Worm (Caenorhabditis elegans): Measurements from ENCODE around the gene snx-17.

The snx-17 gene

DNA sequence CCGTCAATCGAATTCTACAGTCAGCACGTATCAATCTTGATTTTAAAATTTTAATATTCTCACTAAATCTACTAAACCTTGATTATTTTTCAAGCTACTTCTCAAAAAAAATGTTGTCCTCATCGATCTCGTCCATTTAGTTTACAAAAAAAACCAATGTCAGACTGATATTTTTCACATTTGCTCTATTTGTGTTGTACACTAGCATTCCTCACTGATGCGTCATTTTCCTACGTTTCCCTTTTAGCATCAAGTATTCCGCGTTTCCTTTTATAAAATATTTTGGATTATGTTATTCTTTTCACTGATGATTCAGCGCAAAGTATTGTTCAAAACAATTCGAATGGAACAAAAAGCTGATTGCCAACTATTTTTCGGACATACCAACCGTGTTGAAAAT, 17.4 kb upstream of the snx-17 start, which contains the start of gene ttr-34:
Gene ttr-34 (plus strand): TSS at position 301 of the 400 bp plus-strand sequence.
- TF ChIP-seq mls-2 (tag; optimal IDR thresholded peaks at IDR 0.05) = no peak
- no peak for TF ChIP-seq unc-39 (tag; optimal IDR thresholded peaks at IDR 0.05)
- no peak for TF ChIP-seq cnd-1 (tag; optimal IDR thresholded peaks at IDR 0.05)
- no peak for TF ChIP-seq ceh-39 (tag; optimal IDR thresholded peaks at IDR 0.05)
- TF ChIP-seq hlh-1 (tag; optimal IDR thresholded peaks at IDR 0.05) = no peak
- no peak for TF ChIP-seq ces-1 (GFP tag; optimal IDR thresholded peaks at IDR 0.05)
- TF ChIP-seq blmp-1 (tag; optimal IDR thresholded peaks at IDR 0.05) = no peak
- no peak for TF ChIP-seq flh-1 (GFP tag; optimal IDR thresholded peaks at IDR 0.05)
- TF ChIP-seq mep-1 (tag; optimal IDR thresholded peaks at IDR 0.05) = no peak
- no peak for TF ChIP-seq sptf-1 (tag; optimal IDR thresholded peaks at IDR 0.05)
- TF ChIP-seq pha-4 (tag; optimal IDR thresholded peaks at IDR 0.05) = no peak
- TF ChIP-seq ztf-11 (tag; optimal IDR thresholded peaks at IDR 0.05) = no peak
- TF ChIP-seq bed-3 (GFP tag; optimal IDR thresholded peaks at IDR 0.05) = no peak
- no peak for TF ChIP-seq nhr-237 (tag; optimal IDR thresholded peaks at IDR 0.05)
- no peak for TF ChIP-seq lin-13 (tag; optimal IDR thresholded peaks at IDR 0.05)
- TF ChIP-seq ceh-83 (GFP tag; optimal IDR thresholded peaks at IDR 0.05) = no peak

DNA sequence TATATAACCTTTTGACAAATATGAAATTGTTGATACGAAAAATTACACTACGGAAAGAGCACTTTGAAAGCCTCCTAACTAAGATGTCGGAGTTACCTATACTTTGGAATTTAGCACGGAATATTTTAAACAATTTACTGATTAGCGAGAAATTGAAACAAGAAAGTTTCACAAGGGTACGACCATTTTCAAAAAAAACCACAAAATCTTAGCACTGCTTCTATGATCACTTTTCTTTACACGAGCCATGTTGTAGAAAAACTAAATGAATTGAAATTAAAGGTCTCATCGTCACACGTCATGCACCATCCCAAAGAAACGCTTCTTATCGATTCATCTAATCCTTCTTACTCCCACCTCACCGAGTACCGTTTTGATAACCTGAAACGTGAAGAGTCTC, 12.7 kb upstream of the snx-17 start, which contains the start of gene F09A5.2:
Gene F09A5.2 (plus strand): TSS at position 301 of the 400 bp plus-strand sequence.
- TF ChIP-seq nhr-12 (tag; optimal IDR thresholded peaks at IDR 0.05) (no peak), lin-32 (GFP tag; optimal IDR thresholded peaks at IDR 0.05) (no peak), sptf-1 (tag; optimal IDR thresholded peaks at IDR 0.05) (no peak), lin-13 (tag; optimal IDR thresholded peaks at IDR 0.05) (no peak), drap-1 (GFP tag; optimal IDR thresholded peaks at IDR 0.05) (no peak), unc-120 (tag; optimal IDR thresholded peaks at IDR 0.05; ENCODE audit: poor library complexity, severe bottlenecking) (no peak), flh-1 (GFP tag; optimal IDR thresholded peaks at IDR 0.05) (no peak), M03D4.4 (tag; optimal IDR thresholded peaks at IDR 0.05) (no peak), hlh-1 (tag; optimal IDR thresholded peaks at IDR 0.05) (no peak), nhr-28 (tag; optimal IDR thresholded peaks at IDR 0.05) (no peak), bed-3 (GFP tag; optimal IDR thresholded peaks at IDR 0.05) (no peak), lsy-2 (tag; optimal IDR thresholded peaks at IDR 0.05) (no peak), tbx-8 (GFP tag; optimal IDR thresholded peaks at IDR 0.05) (no peak), ham-2 (GFP tag; optimal IDR thresholded peaks at IDR 0.05) (no peak), mab-5 (tag; optimal IDR thresholded peaks at IDR 0.05) (no peak), ceh-43 (GFP tag; optimal IDR thresholded peaks at IDR 0.05) (no peak), ceh-83 (GFP tag; optimal IDR thresholded peaks at IDR 0.05) (no peak), elt-3 (tag; optimal IDR thresholded peaks at IDR 0.05) (no peak), pha-4 (tag; optimal IDR thresholded peaks at IDR 0.05) (no peak)

DNA sequence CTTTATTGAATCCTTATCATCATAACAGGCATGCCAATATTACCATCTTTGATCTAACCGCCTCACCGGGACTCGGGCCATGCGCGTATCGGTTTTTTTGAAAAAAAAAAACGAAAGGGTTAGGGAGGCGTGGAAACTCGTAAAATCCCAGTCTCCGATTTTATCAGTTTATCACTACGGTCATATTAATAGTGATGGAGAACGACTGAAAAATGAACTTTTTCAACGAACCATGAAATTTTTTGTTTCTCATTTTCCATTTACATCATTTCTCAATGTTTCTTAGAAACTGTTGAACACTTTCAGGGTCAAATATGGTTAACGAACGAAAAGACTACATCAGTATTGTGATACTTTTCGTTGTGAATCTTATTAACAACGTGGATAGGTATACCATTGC, 7.9 kb upstream of the snx-17 start, which contains the start of gene spin-3:
Gene spin-3 (plus strand): TSS at position 301 of the 400 bp plus-strand sequence.
- TF ChIP-seq drap-1 (GFP tag; optimal IDR thresholded peaks at IDR 0.05) (no peak), ceh-43 (GFP tag; optimal IDR thresholded peaks at IDR 0.05) (no peak)

DNA sequence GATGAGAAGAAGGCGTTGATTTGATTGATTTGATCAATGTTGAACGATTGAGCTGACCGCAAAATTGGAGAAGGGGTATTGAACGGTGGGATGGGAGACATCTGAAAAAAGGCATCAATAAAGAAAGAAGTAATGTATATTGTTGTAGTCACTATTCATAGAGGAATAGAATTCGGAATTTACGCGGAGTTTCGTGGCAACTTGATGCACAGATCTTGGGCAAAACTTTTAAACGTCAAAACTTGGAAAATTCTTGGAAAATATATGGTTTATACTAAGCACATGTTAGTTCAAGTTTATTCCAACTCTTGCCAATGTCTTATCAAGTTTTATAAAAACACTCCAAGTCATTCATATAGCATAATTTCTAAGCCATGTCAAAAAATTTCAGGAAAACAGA, 4.3 kb upstream of the snx-17 start, which contains the start of gene F17H10.4:
Gene F17H10.4 (minus strand): TSS at position 101 of the 400 bp plus-strand sequence.
- TF ChIP-seq elt-3 (tag; optimal IDR thresholded peaks at IDR 0.05) (no peak), ham-2 (GFP tag; optimal IDR thresholded peaks at IDR 0.05) (no peak), lin-13 (tag; optimal IDR thresholded peaks at IDR 0.05) (no peak), sptf-1 (tag; optimal IDR thresholded peaks at IDR 0.05) (no peak), snpc-4 (tag; optimal IDR thresholded peaks at IDR 0.05) (no peak), bed-3 (GFP tag; optimal IDR thresholded peaks at IDR 0.05) (no peak), mep-1 (tag; optimal IDR thresholded peaks at IDR 0.05) (no peak), flh-1 (GFP tag; optimal IDR thresholded peaks at IDR 0.05) (no peak), ceh-83 (GFP tag; optimal IDR thresholded peaks at IDR 0.05) (no peak), zip-8 (tag; optimal IDR thresholded peaks at IDR 0.05) (no peak)

DNA sequence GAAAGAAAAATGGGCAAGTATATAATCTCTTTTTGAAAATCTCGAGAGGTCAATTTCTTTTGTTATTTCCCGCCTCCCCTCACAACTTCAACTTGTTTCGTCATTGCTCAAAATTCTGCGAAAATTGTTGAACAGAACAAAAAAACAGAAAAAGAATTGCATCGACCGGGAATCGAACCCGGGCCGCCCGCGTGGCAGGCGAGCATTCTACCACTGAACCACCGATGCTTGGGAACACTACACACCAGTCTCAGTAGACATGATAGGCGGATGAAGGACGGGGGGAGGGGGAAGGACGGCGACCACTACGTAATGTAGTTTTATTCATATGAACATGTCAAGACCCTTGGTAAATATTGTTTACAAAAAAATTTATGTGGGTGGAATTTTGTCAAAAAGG, 987 bp downstream of the snx-17 start:
- TF ChIP-seq ceh-83 (GFP tag; optimal IDR thresholded peaks at IDR 0.05) (peak; percentile 96), lsy-2 (tag; optimal IDR thresholded peaks at IDR 0.05) (peak; percentile 5), ham-2 (GFP tag; optimal IDR thresholded peaks at IDR 0.05) (peak; percentile 89), nhr-28 (tag; optimal IDR thresholded peaks at IDR 0.05) (no peak), pha-4 (tag; optimal IDR thresholded peaks at IDR 0.05) (peak; percentile 37), tbx-8 (GFP tag; optimal IDR thresholded peaks at IDR 0.05) (peak; percentile 92), lin-13 (tag; optimal IDR thresholded peaks at IDR 0.05) (peak; percentile 85), mep-1 (tag; optimal IDR thresholded peaks at IDR 0.05) (peak; percentile 47), M03D4.4 (tag; optimal IDR thresholded peaks at IDR 0.05) (peak; percentile 97), elt-3 (tag; optimal IDR thresholded peaks at IDR 0.05) (peak; percentile 9), bed-3 (GFP tag; optimal IDR thresholded peaks at IDR 0.05) (peak; percentile 89), nhr-76 (tag; optimal IDR thresholded peaks at IDR 0.05) (no peak), ztf-11 (tag; optimal IDR thresholded peaks at IDR 0.05) (peak; percentile 71), sem-2 (GFP tag; optimal IDR thresholded peaks at IDR 0.05) (peak; percentile 94), ceh-39 (tag; optimal IDR thresholded peaks at IDR 0.05) (no peak), ces-1 (GFP tag; optimal IDR thresholded peaks at IDR 0.05) (peak; percentile 5), unc-120 (tag; optimal IDR thresholded peaks at IDR 0.05; ENCODE audit: poor library complexity, severe bottlenecking) (peak; percentile 79), snpc-4 (tag; optimal IDR thresholded peaks at IDR 0.05) (no peak), mls-2 (tag; optimal IDR thresholded peaks at IDR 0.05) (peak; percentile 99), nhr-12 (tag; optimal IDR thresholded peaks at IDR 0.05) (peak; percentile 62), sptf-1 (tag; optimal IDR thresholded peaks at IDR 0.05) (peak; percentile 99), drap-1 (GFP tag; optimal IDR thresholded peaks at IDR 0.05) (peak; percentile 99), unc-62 (GFP tag; optimal IDR thresholded peaks at IDR 0.05) (peak; percentile 45), nhr-2 (tag; optimal IDR thresholded peaks at IDR 0.05) (no peak), ceh-43 (GFP tag; optimal IDR thresholded peaks at IDR 0.05) (peak; percentile 92), nhr-237 (tag; optimal IDR thresholded peaks at IDR 0.05) (peak; percentile 3), zip-8 (tag; optimal IDR thresholded peaks at IDR 0.05) (no peak), hlh-1 (tag; optimal IDR thresholded peaks at IDR 0.05) (peak; percentile 49), elt-1 (tag; optimal IDR thresholded peaks at IDR 0.05; ENCODE audit: borderline replicate concordance, insufficient read depth) (no peak), blmp-1 (tag; optimal IDR thresholded peaks at IDR 0.05) (no peak), mab-5 (tag; optimal IDR thresholded peaks at IDR 0.05) (no peak), unc-39 (tag; optimal IDR thresholded peaks at IDR 0.05) (peak; percentile 27), cnd-1 (tag; optimal IDR thresholded peaks at IDR 0.05) (peak; percentile 97), flh-1 (GFP tag; optimal IDR thresholded peaks at IDR 0.05) (peak; percentile 91), lin-32 (GFP tag; optimal IDR thresholded peaks at IDR 0.05) (peak; percentile 93)
